Fruit fly (Drosophila melanogaster): Measurements from ENCODE around the gene Ir76a.

Gene Ir76a

dm6 chr3L:19805895-19806294 lies 6.8 kb downstream of the Ir76a start, which contains the start of gene CG34116 (continued):
- TF ChIP-seq pzg (GFP tag; optimal IDR thresholded peaks at IDR 0.05) (peak; percentile 32), ara (GFP tag; IDR thresholded peaks at IDR 0.05) (no peak), fru (optimal IDR thresholded peaks at IDR 0.05) (no peak), jing (GFP tag; optimal IDR thresholded peaks at IDR 0.05) (no peak), Sin3A (optimal IDR thresholded peaks at IDR 0.05) (peak; percentile 22), CG7963 (GFP tag; IDR thresholded peaks at IDR 0.05; ENCODE audit: partially characterized antibody) (peak; percentile 38; the same call in 2 of the 3 replicates), da (GFP tag; optimal IDR thresholded peaks at IDR 0.05) (no peak), Gsc (GFP tag; IDR thresholded peaks at IDR 0.05) (no peak), Fer1 (GFP tag; optimal IDR thresholded peaks at IDR 0.05) (no peak), ewg (GFP tag; optimal IDR thresholded peaks at IDR 0.05) (no peak), CG43689 (GFP tag; IDR thresholded peaks at IDR 0.05) (no peak), Doc2 (GFP tag; IDR thresholded peaks at IDR 0.05) (no peak), Oli (tag; optimal IDR thresholded peaks at IDR 0.05) (no peak), HLH4C (GFP tag; IDR thresholded peaks at IDR 0.05; ENCODE audit: partially characterized antibody) (peak; percentile 67), CG2129 (GFP tag; IDR thresholded peaks at IDR 0.05; ENCODE audit: partially characterized antibody) (peak; percentile 36), CG5245 (GFP tag; optimal IDR thresholded peaks at IDR 0.05) (no peak), ttk (GFP tag; IDR thresholded peaks at IDR 0.05) (no peak), hb (GFP tag; IDR thresholded peaks at IDR 0.05; ENCODE audit: partially characterized antibody) (peak; percentile 57; the same call in 1 of the 3 replicates), CG11723 (GFP tag; optimal IDR thresholded peaks at IDR 0.05) (no peak), otp (GFP tag; IDR thresholded peaks at IDR 0.05) (no peak), Ets97D (GFP tag; optimal IDR thresholded peaks at IDR 0.05) (no peak), sob (GFP tag; IDR thresholded peaks at IDR 0.05) (no peak), tna (GFP tag; IDR thresholded peaks at IDR 0.05; ENCODE audit: partially characterized antibody) (peak; percentile 55; the same call in 1 of the 2 replicates), org-1 (GFP tag; optimal IDR thresholded peaks at IDR 0.05) (no peak), schlank (tag; optimal IDR thresholded peaks at IDR 0.05) (no peak), CG8924 (tag; optimal IDR thresholded peaks at IDR 0.05) (no peak), Hmx (GFP tag; optimal IDR thresholded peaks at IDR 0.05) (no peak), her (GFP tag; optimal IDR thresholded peaks at IDR 0.05) (no peak), CG1602 (GFP tag; optimal IDR thresholded peaks at IDR 0.05) (no peak), CG7786 (GFP tag; optimal IDR thresholded peaks at IDR 0.05) (no peak), sim (GFP tag; IDR thresholded peaks at IDR 0.05) (no peak), nerfin-2 (GFP tag; IDR thresholded peaks at IDR 0.05; ENCODE audit: partially characterized antibody) (peak; percentile 59), CG17912 (GFP tag; optimal IDR thresholded peaks at IDR 0.05) (no peak), CG12219 (GFP tag; optimal IDR thresholded peaks at IDR 0.05) (no peak), CG9932 (GFP tag; IDR thresholded peaks at IDR 0.05) (no peak), pnt (GFP tag; optimal IDR thresholded peaks at IDR 0.05) (no peak), danr (GFP tag; IDR thresholded peaks at IDR 0.05) (no peak), Hmr (GFP tag; optimal IDR thresholded peaks at IDR 0.05) (no peak), stc (GFP tag; IDR thresholded peaks at IDR 0.05) (no peak), unpg (GFP tag; optimal IDR thresholded peaks at IDR 0.05) (no peak), CG15073 (GFP tag; optimal IDR thresholded peaks at IDR 0.05) (no peak), B-H1 (GFP tag; IDR thresholded peaks at IDR 0.05) (no peak), sd (tag; optimal IDR thresholded peaks at IDR 0.05) (no peak), bigmax (GFP tag; optimal IDR thresholded peaks at IDR 0.05) (no peak), Usf (GFP tag; optimal IDR thresholded peaks at IDR 0.05) (no peak), CG17829 (tag; optimal IDR thresholded peaks at IDR 0.05) (no peak), ab (GFP tag; optimal IDR thresholded peaks at IDR 0.05) (no peak), Dip2 (GFP tag; IDR thresholded peaks at IDR 0.05) (no peak), CG17612 (GFP tag; IDR thresholded peaks at IDR 0.05) (no peak), CG3065 (GFP tag; optimal IDR thresholded peaks at IDR 0.05) (no peak), Atf-2 (GFP tag; optimal IDR thresholded peaks at IDR 0.05) (no peak), Bteb2 (GFP tag; optimal IDR thresholded peaks at IDR 0.05) (no peak)
